Fruit fly (Drosophila melanogaster): Measurements from ENCODE around the gene CG34008.
A peak's percentile ranks its signal among the peaks of the same experiment; 100 is the strongest.

Gene CG34008

DNA sequence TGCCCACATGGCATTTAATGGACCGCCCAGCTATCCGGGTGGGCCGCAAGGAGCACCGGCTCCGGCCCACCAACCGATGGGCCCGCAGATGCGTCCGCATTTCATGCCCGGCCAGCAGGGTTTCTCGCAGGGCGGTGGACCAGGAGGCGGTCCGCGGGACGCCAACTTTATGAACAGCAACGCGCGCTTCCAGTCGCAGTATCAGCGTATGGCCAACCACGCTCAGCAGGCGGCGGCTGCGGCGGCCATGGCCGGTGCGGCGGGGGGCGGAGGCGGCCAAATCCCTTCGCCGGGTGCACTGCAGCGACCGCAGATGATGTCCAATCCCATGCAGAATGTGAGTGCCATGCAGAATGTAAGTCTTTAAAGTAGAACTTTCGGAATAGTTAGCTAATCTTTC, 26.9 kb upstream of the CG34008 start:
- no peak for TF ChIP-seq kay (GFP tag; ENCODE audit: borderline replicate concordance)
- no peak for TF ChIP-seq bab1 (GFP tag; optimal IDR thresholded peaks at IDR 0.05)
- no peak for TF ChIP-seq cic (GFP tag; optimal IDR thresholded peaks at IDR 0.05)
- TF ChIP-seq CG5204 (GFP tag; optimal IDR thresholded peaks at IDR 0.05), result no peak
- no peak for TF ChIP-seq CG12768 (GFP tag; optimal IDR thresholded peaks at IDR 0.05)
- no peak for TF ChIP-seq pad (GFP tag; optimal IDR thresholded peaks at IDR 0.05)
- TF ChIP-seq Mnt (GFP tag; optimal IDR thresholded peaks at IDR 0.05), result no peak
- no peak for TF ChIP-seq cnc (optimal IDR thresholded peaks at IDR 0.05)
- TF ChIP-seq Hr96 (GFP tag; optimal IDR thresholded peaks at IDR 0.05), result no peak
- no peak for TF ChIP-seq CG11617 (GFP tag; optimal IDR thresholded peaks at IDR 0.05)
- no peak for TF ChIP-seq CG33017 (tag; optimal IDR thresholded peaks at IDR 0.05)
- TF ChIP-seq Clk (GFP tag; optimal IDR thresholded peaks at IDR 0.05), result no peak

DNA sequence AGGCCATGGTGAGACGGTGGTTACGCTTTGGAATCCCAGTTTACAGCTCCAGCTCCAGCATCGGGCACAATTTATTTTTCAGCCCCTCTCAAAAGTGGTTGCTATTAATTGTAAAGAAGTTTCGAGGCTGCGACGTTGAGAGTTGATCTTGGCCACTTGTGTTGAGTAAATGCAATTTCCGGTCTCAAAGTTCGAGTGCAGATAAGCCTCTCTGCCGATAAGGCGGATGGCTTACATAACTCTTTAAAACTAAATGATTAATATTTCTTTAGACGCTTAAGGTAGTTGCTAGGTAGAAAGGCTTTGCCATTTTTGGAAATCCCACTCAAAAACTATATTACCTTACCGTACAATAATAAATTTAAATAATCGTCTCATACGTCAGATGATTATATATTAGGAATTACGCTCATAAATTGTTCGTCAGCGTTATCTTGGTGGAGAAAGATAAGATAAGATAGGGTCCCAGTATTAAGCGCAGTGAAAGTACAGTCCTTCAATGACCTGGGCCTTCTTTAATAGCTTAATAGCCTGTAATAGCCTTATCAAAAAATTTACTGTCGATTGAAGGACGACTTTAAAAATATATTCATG, 24.3 kb upstream of the CG34008 start:
- TF ChIP-seq CG33017 (tag; optimal IDR thresholded peaks at IDR 0.05) (peak; percentile 25), CG5204 (GFP tag; optimal IDR thresholded peaks at IDR 0.05) (peak; percentile 32), CG14711 (tag; optimal IDR thresholded peaks at IDR 0.05) (no peak), CG12768 (GFP tag; optimal IDR thresholded peaks at IDR 0.05) (no peak), kay (GFP tag; ENCODE audit: borderline replicate concordance) (peak; percentile 78)

DNA sequence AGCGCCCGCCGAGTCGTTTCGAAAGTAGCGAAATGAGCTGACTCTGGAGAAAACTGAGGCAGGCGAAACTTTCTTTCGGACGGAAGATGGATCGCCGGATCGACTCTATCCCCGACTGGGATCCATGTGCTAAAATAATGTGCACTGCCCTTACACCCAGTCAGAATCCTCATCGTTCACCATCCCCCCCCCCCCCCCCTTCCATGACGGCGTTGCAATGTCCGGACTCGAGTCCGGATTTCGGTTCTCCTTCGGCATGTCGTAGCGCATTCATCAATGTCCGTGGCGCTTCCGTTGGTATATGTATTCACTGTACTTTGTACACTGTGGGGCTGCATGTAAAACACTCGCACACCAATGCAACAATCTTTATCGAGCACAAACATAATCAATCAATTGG, 23.8 kb upstream of the CG34008 start:
- TF ChIP-seq cic (GFP tag; optimal IDR thresholded peaks at IDR 0.05) (no peak), ovo (GFP tag; optimal IDR thresholded peaks at IDR 0.05) (no peak), Clk (GFP tag; optimal IDR thresholded peaks at IDR 0.05) (no peak), pad (GFP tag; optimal IDR thresholded peaks at IDR 0.05) (no peak), CG11617 (GFP tag; optimal IDR thresholded peaks at IDR 0.05) (no peak), toe (GFP tag; optimal IDR thresholded peaks at IDR 0.05) (no peak), Hr96 (GFP tag; optimal IDR thresholded peaks at IDR 0.05) (no peak), kay (GFP tag; ENCODE audit: borderline replicate concordance) (no peak), CG7045 (GFP tag; optimal IDR thresholded peaks at IDR 0.05) (no peak), CG5204 (GFP tag; optimal IDR thresholded peaks at IDR 0.05) (no peak), CG14711 (tag; optimal IDR thresholded peaks at IDR 0.05) (no peak), CG12768 (GFP tag; optimal IDR thresholded peaks at IDR 0.05) (no peak), CG7101 (tag; optimal IDR thresholded peaks at IDR 0.05) (no peak), CG1620 (GFP tag; optimal IDR thresholded peaks at IDR 0.05) (no peak), Mnt (GFP tag; optimal IDR thresholded peaks at IDR 0.05) (no peak), Crg-1 (GFP tag; optimal IDR thresholded peaks at IDR 0.05) (no peak), tj (GFP tag; optimal IDR thresholded peaks at IDR 0.05) (no peak), bab1 (GFP tag; optimal IDR thresholded peaks at IDR 0.05) (no peak), cnc (optimal IDR thresholded peaks at IDR 0.05) (no peak)

DNA sequence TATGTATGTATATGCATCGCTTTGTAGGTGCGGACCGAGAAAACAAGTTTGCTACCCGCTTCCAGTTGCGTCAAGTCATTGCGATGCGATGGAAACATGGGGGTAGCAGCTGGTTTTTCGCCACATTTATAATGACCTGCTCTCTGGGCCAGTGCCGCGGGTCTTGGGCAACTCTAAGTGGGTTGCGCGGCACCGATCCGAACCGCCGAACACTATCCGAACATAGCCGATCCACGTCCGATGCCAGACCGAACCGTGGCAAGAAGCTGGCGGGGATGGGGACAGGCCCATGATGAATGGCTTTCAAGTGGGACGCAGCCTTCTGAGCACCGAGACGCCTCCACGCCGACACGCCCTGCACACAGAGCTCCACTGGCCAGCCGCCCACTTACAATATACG, 22.8 kb upstream of the CG34008 start:
- TF ChIP-seq bab1 (GFP tag; optimal IDR thresholded peaks at IDR 0.05) (no peak), CG1620 (GFP tag; optimal IDR thresholded peaks at IDR 0.05) (no peak), CG5204 (GFP tag; optimal IDR thresholded peaks at IDR 0.05) (no peak), cnc (optimal IDR thresholded peaks at IDR 0.05) (no peak)

DNA sequence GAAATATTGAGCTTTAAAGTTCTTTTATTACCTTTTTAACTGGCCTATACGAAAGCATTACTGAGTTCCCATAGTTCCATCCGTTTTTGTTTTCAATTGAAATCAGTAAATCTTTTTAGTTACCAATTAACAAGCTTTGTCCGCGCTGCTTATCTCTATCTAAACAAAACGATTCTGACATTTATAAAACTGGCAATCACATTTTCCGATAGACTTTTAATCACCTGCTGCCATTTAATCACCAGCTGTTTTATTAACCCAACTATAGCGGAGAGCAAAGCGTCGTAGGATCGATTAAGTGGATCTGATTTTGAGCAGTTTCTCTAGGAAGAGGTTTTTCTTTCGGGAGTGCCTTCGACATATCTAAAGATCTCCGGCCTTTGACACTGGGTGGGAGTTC, 21.3 kb upstream of the CG34008 start:
- TF ChIP-seq CG12768 (GFP tag; optimal IDR thresholded peaks at IDR 0.05), result no peak
- TF ChIP-seq kay (GFP tag; ENCODE audit: borderline replicate concordance), result peak; percentile 32

DNA sequence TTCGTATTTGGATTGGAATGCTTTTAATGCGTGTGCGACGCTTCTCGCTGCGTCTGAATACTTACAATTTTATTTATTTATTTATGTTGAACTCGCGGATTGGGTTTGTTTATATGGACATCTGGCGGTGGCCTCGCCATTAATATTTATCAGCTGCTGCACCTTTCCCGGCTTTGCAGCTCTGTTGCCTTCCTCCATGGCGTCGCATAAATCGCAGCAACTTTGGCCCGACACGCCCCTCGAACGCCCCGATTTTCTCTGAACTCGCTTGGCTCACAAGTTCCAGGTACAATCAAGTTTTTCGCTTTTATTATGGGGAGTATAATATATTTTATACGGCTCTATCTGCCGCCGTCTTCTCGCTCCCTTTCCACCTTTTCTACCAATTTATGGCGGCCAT, 18.8 kb upstream of the CG34008 start:
- TF ChIP-seq tj (GFP tag; optimal IDR thresholded peaks at IDR 0.05) (no peak), cnc (optimal IDR thresholded peaks at IDR 0.05) (no peak), Clk (GFP tag; optimal IDR thresholded peaks at IDR 0.05) (no peak), toe (GFP tag; optimal IDR thresholded peaks at IDR 0.05) (no peak), cic (GFP tag; optimal IDR thresholded peaks at IDR 0.05) (no peak), kay (GFP tag; ENCODE audit: borderline replicate concordance) (no peak)

DNA sequence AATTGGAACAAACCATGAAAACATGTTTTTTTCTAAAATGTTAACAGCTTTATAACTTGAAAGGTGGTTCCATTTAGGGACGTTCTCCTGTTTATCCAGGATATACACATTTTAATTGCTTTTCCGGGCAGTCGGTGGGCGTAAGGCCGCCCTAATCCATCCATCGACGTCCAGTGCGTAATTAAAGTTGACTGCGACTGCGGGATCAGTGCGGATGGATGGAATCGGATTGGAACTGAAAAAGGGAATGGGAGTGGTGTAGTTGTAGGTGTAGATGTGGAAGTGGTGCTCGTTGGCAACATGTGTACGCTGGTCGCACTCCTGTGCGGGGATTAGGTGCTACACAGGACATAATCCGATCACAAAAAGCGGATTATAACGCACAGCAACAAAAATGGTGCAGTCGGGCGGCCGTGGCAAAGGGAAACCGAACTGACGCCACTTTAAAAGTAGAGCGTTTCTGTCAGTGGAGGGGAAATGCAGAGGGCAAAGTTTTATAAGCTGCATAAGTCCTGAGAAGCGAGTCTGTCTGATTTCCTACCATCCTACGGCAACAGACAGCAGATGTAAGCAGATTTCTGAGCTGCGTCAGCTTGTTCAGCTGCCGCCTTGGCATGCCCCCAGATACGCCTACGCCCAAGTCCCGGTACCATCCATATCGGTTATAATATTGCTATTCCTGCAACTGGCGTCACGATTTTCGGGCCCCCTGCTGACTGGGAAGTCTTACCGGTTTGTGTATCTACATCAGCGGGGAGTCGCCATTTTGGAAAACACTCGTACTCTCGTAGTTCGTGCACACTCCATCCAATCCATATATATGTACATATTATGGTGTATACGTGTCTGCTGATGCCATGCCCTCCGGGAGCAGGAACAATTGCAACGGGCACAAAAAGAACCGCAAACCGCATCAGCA, 16.3 kb upstream of the CG34008 start:
- TF ChIP-seq Clk (GFP tag; optimal IDR thresholded peaks at IDR 0.05), result no peak
- TF ChIP-seq CG33017 (tag; optimal IDR thresholded peaks at IDR 0.05), result no peak
- TF ChIP-seq CG1620 (GFP tag; optimal IDR thresholded peaks at IDR 0.05), result no peak
- TF ChIP-seq Mnt (GFP tag; optimal IDR thresholded peaks at IDR 0.05), result no peak
- TF ChIP-seq CG11617 (GFP tag; optimal IDR thresholded peaks at IDR 0.05), result no peak
- TF ChIP-seq Crg-1 (GFP tag; optimal IDR thresholded peaks at IDR 0.05), result no peak

Data from whole organism, adult.